Worm (Caenorhabditis elegans): ENCODE data around the gene nhr-61.

Gene nhr-61

DNA sequence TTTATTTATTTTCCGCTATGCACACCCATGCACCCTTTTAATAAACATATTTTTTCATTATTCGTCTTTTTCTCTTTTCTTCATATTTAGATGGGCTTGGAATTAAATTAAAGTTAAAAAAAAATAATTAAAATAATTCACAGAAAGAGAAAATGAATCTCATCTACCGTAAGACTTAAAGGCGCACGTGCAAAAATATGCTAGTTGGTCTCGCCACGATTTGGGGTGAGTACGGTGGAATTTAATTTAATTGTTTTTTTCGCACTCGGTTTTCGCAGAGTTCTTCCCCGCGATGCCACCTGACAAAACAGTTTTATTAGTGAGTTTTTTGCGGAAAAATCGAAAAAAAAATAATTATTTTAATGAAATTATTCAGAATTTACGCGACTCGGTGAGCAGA, 40.3 kb downstream of the nhr-61 start, which contains the start of gene Y54E2A.8:
Gene Y54E2A.8, plus strand, starts transcription at position 254 of the 400 bp plus-strand sequence.
- TF ChIP-seq dve-1 (tag; optimal IDR thresholded peaks at IDR 0.05; ENCODE audit: insufficient read depth) (no peak), vab-7 (GFP tag; IDR thresholded peaks at IDR 0.05) (no peak), lin-38 (GFP tag; IDR thresholded peaks at IDR 0.05) (0 out of 2 replicates have a peak, but pooled peaks have one; percentile 12), T20F7.1 (GFP tag; optimal IDR thresholded peaks at IDR 0.05) (no peak), F49E8.2 (tag; optimal IDR thresholded peaks at IDR 0.05; ENCODE audit: borderline replicate concordance) (peak; percentile 12), pha-4 (GFP tag; IDR thresholded peaks at IDR 0.05) (no peak), pha-4 (tag; optimal IDR thresholded peaks at IDR 0.05) (no peak), nhr-11 (tag; optimal IDR thresholded peaks at IDR 0.05) (no peak), ctbp-1 (GFP tag; IDR thresholded peaks at IDR 0.05) (no peak)

- no peak for TF ChIP-seq snpc-4 (tag; optimal IDR thresholded peaks at IDR 0.05)
- no peak for TF ChIP-seq nhr-111 (GFP tag; optimal IDR thresholded peaks at IDR 0.05)
- no peak for TF ChIP-seq ceh-44 (GFP tag; IDR thresholded peaks at IDR 0.05)
- TF ChIP-seq nhr-237 (tag; optimal IDR thresholded peaks at IDR 0.05) = no peak
- TF ChIP-seq fos-1 (tag; optimal IDR thresholded peaks at IDR 0.05) = no peak
- no peak for TF ChIP-seq nhr-77 (tag; optimal IDR thresholded peaks at IDR 0.05)
- no peak for TF ChIP-seq duxl-1 (tag; optimal IDR thresholded peaks at IDR 0.05; ENCODE audit: poor library complexity)
- no peak for TF ChIP-seq sdz-12 (GFP tag; optimal IDR thresholded peaks at IDR 0.05)
- TF ChIP-seq mxl-3 (GFP tag; optimal IDR thresholded peaks at IDR 0.05) = no peak
- TF ChIP-seq skn-1 (tag; optimal IDR thresholded peaks at IDR 0.05) = no peak
- no peak for TF ChIP-seq F37D6.2 (tag; optimal IDR thresholded peaks at IDR 0.05)
- no peak for TF ChIP-seq lir-3 (tag; optimal IDR thresholded peaks at IDR 0.05)
- TF ChIP-seq lsy-2 (tag; optimal IDR thresholded peaks at IDR 0.05) = no peak
- no peak for TF ChIP-seq saeg-2 (GFP tag; IDR thresholded peaks at IDR 0.05)
These were observed 45.2 kb downstream of the nhr-61 start, which contains the start of gene Y54E2A.7 for ce11 chrII:14772956-14773788. TSS of gene Y54E2A.7 (minus strand) at chrII:14773006.

- no peak for TF ChIP-seq F44E2.7 (GFP tag; IDR thresholded peaks at IDR 0.05)
- TF ChIP-seq set-16 (GFP tag; IDR thresholded peaks at IDR 0.05) = peak; percentile 69
These were observed 46.2 kb downstream of the nhr-61 start for ce11 chrII:14772113-14772512.

ce11 chrII:14771096-14771495, 47.2 kb downstream of the nhr-61 start:
- TF ChIP-seq Y105C5A.15 (GFP tag; IDR thresholded peaks at IDR 0.05) (no peak), unc-62 (GFP tag; optimal IDR thresholded peaks at IDR 0.05 in 1 of 2) (peak in 1 of 2 experiments; percentile 79), unc-62 (tag; optimal IDR thresholded peaks at IDR 0.05) (no peak), ceh-44 (GFP tag; IDR thresholded peaks at IDR 0.05) (no peak), set-16 (GFP tag; IDR thresholded peaks at IDR 0.05) (peak; percentile 72), ceh-28 (tag; optimal IDR thresholded peaks at IDR 0.05) (no peak)

- TF ChIP-seq ceh-28 (tag; optimal IDR thresholded peaks at IDR 0.05) (peak; percentile 61), mxl-2 (GFP tag; conservative IDR thresholded peaks at IDR 0.05) (no peak), dve-1 (tag; optimal IDR thresholded peaks at IDR 0.05; ENCODE audit: insufficient read depth) (no peak), aly-2 (tag; optimal IDR thresholded peaks at IDR 0.05) (no peak), ceh-62 (tag; optimal IDR thresholded peaks at IDR 0.05) (no peak)
These were observed 49.5 kb downstream of the nhr-61 start for ce11 chrII:14768804-14769203.

Measured in whole organism, L4 larva.